Worm (Caenorhabditis elegans): ENCODE data around the gene tex-2.

ce11 chrII:5874130-5874529, 716 bp upstream of the tex-2 start:
- TF ChIP-seq lin-11 (tag; optimal IDR thresholded peaks at IDR 0.05) (no peak), pros-1 (tag; optimal IDR thresholded peaks at IDR 0.05) (no peak), nhr-11 (tag; optimal IDR thresholded peaks at IDR 0.05) (no peak), fkh-10 (GFP tag; optimal IDR thresholded peaks at IDR 0.05) (no peak), ttx-3 (tag; optimal IDR thresholded peaks at IDR 0.05) (no peak)
